Worm (Caenorhabditis elegans): ENCODE data around the gene srw-109.

ce11 chrV:657678-658077 lies 48.9 kb upstream of the srw-109 start, which contains the start of gene srh-246:
- TF ChIP-seq ztf-11 (tag; optimal IDR thresholded peaks at IDR 0.05) (no peak), elt-1 (tag; optimal IDR thresholded peaks at IDR 0.05) (no peak), snpc-4 (tag; optimal IDR thresholded peaks at IDR 0.05) (no peak), eor-1 (tag; optimal IDR thresholded peaks at IDR 0.05) (no peak), nhr-11 (tag; optimal IDR thresholded peaks at IDR 0.05) (no peak), ceh-28 (tag; optimal IDR thresholded peaks at IDR 0.05) (no peak), nhr-25 (tag; optimal IDR thresholded peaks at IDR 0.05) (no peak), nhr-77 (tag; optimal IDR thresholded peaks at IDR 0.05) (no peak), nhr-237 (tag; optimal IDR thresholded peaks at IDR 0.05) (no peak), aly-2 (tag; optimal IDR thresholded peaks at IDR 0.05) (no peak), lin-39 (tag; optimal IDR thresholded peaks at IDR 0.05) (no peak), egl-27 (tag; optimal IDR thresholded peaks at IDR 0.05) (no peak), ama-1 (optimal IDR thresholded peaks at IDR 0.05) (no peak)

Measured in whole organism, L3 larva.